Worm (Caenorhabditis elegans) whole organism, late embryonic: ENCODE measurements around the gene Y73B6BL.12.

Experiments used
- F13H6.1 ChIP-seq: sonication (generic microtip); optimal IDR thresholded peaks from 2 replicates; lab custom pipeline; 2016; ENCODE audit warnings: missing genetic modification characterization, missing compliant biosample characterization
- K02D7.2 ChIP-seq: sonication (generic microtip); optimal IDR thresholded peaks from 2 replicates; lab custom pipeline; 2017; ENCODE audit warnings: mild to moderate bottlenecking, missing genetic modification characterization, missing compliant biosample characterization
- Y22D7AL.16 ChIP-seq: sonication (generic microtip); optimal IDR thresholded peaks from 2 replicates; lab custom pipeline; 2016; ENCODE audit warnings: missing genetic modification characterization, missing compliant biosample characterization
- ceh-18 ChIP-seq: sonication (generic microtip); optimal IDR thresholded peaks from 2 replicates; lab custom pipeline; 2016; ENCODE audit warnings: missing genetic modification characterization, missing compliant biosample characterization
- ceh-19 ChIP-seq: fragments of 200-800 bp; sonication (Bioruptor generic); optimal IDR thresholded peaks from 2 replicates; lab custom pipeline; 2018; ENCODE audit warnings: mild to moderate bottlenecking, missing genetic modification characterization, missing compliant biosample characterization
- ceh-22 ChIP-seq: sonication (generic microtip); optimal IDR thresholded peaks from 2 replicates; lab custom pipeline; 2017; ENCODE audit warnings: missing biosample characterization, missing genetic modification characterization
- ceh-24 ChIP-seq: sonication (generic microtip); optimal IDR thresholded peaks from 2 replicates; lab custom pipeline; 2016; ENCODE audit warnings: mild to moderate bottlenecking, missing genetic modification characterization, missing compliant biosample characterization
- ceh-45 ChIP-seq: fragments of 200-800 bp; sonication (Bioruptor generic); IDR thresholded peaks from 2 replicates; pipeline ENCODE4 v1.3.6; 2022; ENCODE audit warnings: missing genetic modification reagents, missing genetic modification characterization, missing compliant biosample characterization
- ceh-9 ChIP-seq: sonication (generic microtip); optimal IDR thresholded peaks from 2 replicates; lab custom pipeline; 2016; ENCODE audit warnings: mild to moderate bottlenecking, missing genetic modification characterization, inconsistent platforms, missing compliant biosample characterization
- dmd-4 ChIP-seq: sonication (generic microtip); optimal IDR thresholded peaks from 2 replicates; lab custom pipeline; 2016; ENCODE audit warnings: borderline replicate concordance, missing genetic modification characterization, missing compliant biosample characterization
- dve-1 ChIP-seq: sonication (generic microtip); optimal IDR thresholded peaks from 2 replicates; lab custom pipeline; 2017; ENCODE audit warnings: antibody characterized with exemption, mild to moderate bottlenecking, missing genetic modification characterization, missing compliant biosample characterization
- elt-2 ChIP-seq: sonication (generic microtip); optimal IDR thresholded peaks from 2 replicates; lab custom pipeline; 2016; ENCODE audit warnings: missing genetic modification reagents, missing genetic modification characterization, missing compliant biosample characterization
- elt-4 ChIP-seq: sonication (generic microtip); optimal IDR thresholded peaks from 2 replicates; lab custom pipeline; 2016; ENCODE audit warnings: missing genetic modification characterization, missing compliant biosample characterization
- ets-4 ChIP-seq: sonication (generic microtip); optimal IDR thresholded peaks from 2 replicates; lab custom pipeline; 2016; ENCODE audit warnings: missing genetic modification characterization, missing compliant biosample characterization
- eyg-1 ChIP-seq: sonication (generic microtip); optimal IDR thresholded peaks from 2 replicates; lab custom pipeline; 2016; ENCODE audit warnings: missing genotype, missing genetic modification characterization, missing compliant biosample characterization
- fkh-10 ChIP-seq: fragments of 150-350 bp; optimal IDR thresholded peaks from 2 replicates; lab custom pipeline; 2014; ENCODE audit warnings: missing biosample characterization, missing genetic modification reagents, missing genetic modification characterization
- fkh-6 ChIP-seq: sonication (generic microtip); optimal IDR thresholded peaks from 2 replicates; lab custom pipeline; 2016; ENCODE audit warnings: missing genetic modification characterization, missing compliant biosample characterization
- gmeb-2 ChIP-seq: sonication (generic microtip); optimal IDR thresholded peaks from 2 replicates; lab custom pipeline; 2016; ENCODE audit warnings: missing genetic modification characterization, inconsistent platforms, missing compliant biosample characterization
- hlh-15 ChIP-seq: sonication (generic microtip); optimal IDR thresholded peaks from 2 replicates; lab custom pipeline; 2016; ENCODE audit warnings: missing genetic modification characterization, missing compliant biosample characterization
- hlh-30 ChIP-seq: sonication (generic microtip); optimal IDR thresholded peaks from 2 replicates; lab custom pipeline; 2017; ENCODE audit warnings: antibody characterized with exemption, missing genetic modification characterization, missing compliant biosample characterization; ENCODE audit not compliant: insufficient read depth
- hlh-6 ChIP-seq: sonication (generic microtip); optimal IDR thresholded peaks from 2 replicates; lab custom pipeline; 2016; ENCODE audit warnings: missing genotype, missing genetic modification characterization, missing compliant biosample characterization
- lin-11 ChIP-seq: fragments of 200-800 bp; sonication (Bioruptor generic); optimal IDR thresholded peaks from 2 replicates; lab custom pipeline; 2018; ENCODE audit warnings: mild to moderate bottlenecking, missing genetic modification characterization, missing compliant biosample characterization
- nfya-1 ChIP-seq: sonication (generic microtip); optimal IDR thresholded peaks from 2 replicates; lab custom pipeline; 2017; ENCODE audit warnings: missing genetic modification characterization, mild to moderate bottlenecking, missing compliant biosample characterization, antibody characterized with exemption, moderate library complexity
- nhr-232 ChIP-seq: sonication (generic microtip); optimal IDR thresholded peaks from 2 replicates; lab custom pipeline; 2016; ENCODE audit warnings: missing genetic modification characterization, missing compliant biosample characterization
- pag-3 ChIP-seq: sonication (generic microtip); optimal IDR thresholded peaks from 2 replicates; lab custom pipeline; 2016; ENCODE audit warnings: missing compliant biosample characterization, missing genetic modification characterization, borderline replicate concordance
- pat-9 ChIP-seq: fragments of 200-800 bp; sonication (Bioruptor generic); optimal IDR thresholded peaks from 2 replicates; lab custom pipeline; 2018; ENCODE audit warnings: mild to moderate bottlenecking, missing genetic modification characterization, moderate library complexity, missing compliant biosample characterization
- pha-4 ChIP-seq: fragments of 150-350 bp; optimal IDR thresholded peaks from 2 replicates; lab custom pipeline; 2018; ENCODE audit warnings: missing biosample characterization, missing genetic modification reagents, missing genetic modification characterization
- rnt-1 ChIP-seq: sonication (generic microtip); optimal IDR thresholded peaks from 2 replicates; lab custom pipeline; 2016; ENCODE audit warnings: missing genetic modification characterization, missing compliant biosample characterization
- sox-4 ChIP-seq: sonication (generic microtip); optimal IDR thresholded peaks from 2 replicates; lab custom pipeline; 2017; ENCODE audit warnings: mild to moderate bottlenecking, missing genetic modification characterization, inconsistent platforms, missing compliant biosample characterization
- tbx-7 ChIP-seq: sonication (generic microtip); optimal IDR thresholded peaks from 2 replicates; lab custom pipeline; 2016; ENCODE audit warnings: missing genotype, missing genetic modification characterization, missing compliant biosample characterization
- unc-3 ChIP-seq, 2 experiments: fragments of 200-800 bp in 1 of 2; sonication (Bioruptor generic) in 1 of 2; sonication (generic microtip) in 1 of 2; conservative IDR thresholded peaks in 1 of 2; optimal IDR thresholded peaks in 1 of 2; 2 replicates each; pipeline versions ENCODE4 v1.3.6 to Lab custom; 2016 to 2022; ENCODE audit warnings: missing compliant biosample characterization in 2 of 2, missing genetic modification characterization in 2 of 2, missing genetic modification reagents in 1 of 2
- unc-42 ChIP-seq: sonication (generic microtip); optimal IDR thresholded peaks from 2 replicates; lab custom pipeline; 2016; ENCODE audit warnings: missing genotype, missing genetic modification characterization, missing compliant biosample characterization
- zip-5 ChIP-seq: sonication (generic microtip); optimal IDR thresholded peaks from 2 replicates; lab custom pipeline; 2016; ENCODE audit warnings: missing genetic modification characterization, missing compliant biosample characterization

Y73B6BL.12 gene

DNA sequence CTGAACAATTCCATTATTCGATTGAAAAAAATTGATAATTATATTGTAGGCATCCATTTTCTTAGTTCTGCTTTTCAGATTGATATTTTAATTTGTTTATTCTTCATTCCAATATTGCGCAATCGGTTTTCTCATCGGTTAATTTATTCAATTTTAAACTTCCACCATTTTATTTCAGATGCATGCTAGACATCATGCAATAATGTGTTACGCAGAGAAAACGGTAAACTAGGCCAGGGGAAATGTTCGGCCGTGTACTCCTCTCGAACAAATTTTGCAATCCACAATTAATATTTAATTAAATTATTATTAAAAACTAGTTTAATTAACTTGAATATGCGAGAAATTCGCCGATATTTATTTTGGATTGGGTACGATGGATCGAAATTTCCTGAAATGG, 4.4 kb upstream of the Y73B6BL.12 start, which contains the start of gene Y73B6BL.29 (continued):
- TF ChIP-seq hlh-6 (tag; lab: Kevin White, UChicago) (no peak), dve-1 (no peak), eyg-1 (no peak), K02D7.2 (no peak), gmeb-2 (tag; lab: Kevin White, UChicago) (peak; percentile 18), hlh-15 (tag; lab: Kevin White, UChicago) (no peak), nfya-1 (tag; lab: Kevin White, UChicago) (peak; percentile 50), fkh-10 (GFP tag; lab: Kevin White, UChicago) (no peak), Y22D7AL.16 (tag; lab: Kevin White, UChicago) (no peak), ceh-45 (GFP tag; lab: Robert Waterston, UW) (no peak), nhr-232 (tag; lab: Kevin White, UChicago) (no peak), zip-5 (tag; lab: Kevin White, UChicago) (peak; percentile 84), rnt-1 (peak; percentile 59)

DNA sequence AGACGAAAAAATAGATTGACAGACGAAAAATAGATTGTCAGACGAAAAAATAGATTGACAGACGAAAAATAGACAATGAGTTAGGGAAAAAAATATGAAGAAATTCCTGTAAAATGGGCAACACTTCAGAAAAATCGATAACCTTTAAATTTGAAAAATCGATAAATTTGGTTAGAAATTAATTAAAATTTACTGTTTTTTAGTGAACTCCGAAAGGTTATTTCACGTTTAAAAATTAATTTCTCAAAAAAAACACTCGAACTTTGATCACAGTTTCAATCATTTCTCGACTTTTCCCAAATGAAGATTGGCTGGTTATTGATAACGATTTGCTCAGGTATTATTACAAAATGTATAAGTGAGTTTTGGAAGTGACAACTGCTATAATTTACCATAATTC, 9.8 kb downstream of the Y73B6BL.12 start, which contains the start of gene csp-2:
csp-2 (plus strand) TSS at position 301 of the 400 bp plus-strand sequence.
- no peak for TF ChIP-seq fkh-6 (tag; lab: Kevin White, UChicago)
- no peak for TF ChIP-seq sox-4 (tag; lab: Kevin White, UChicago)
- no peak for TF ChIP-seq ets-4 (tag; lab: Kevin White, UChicago)
- no peak for TF ChIP-seq K02D7.2
- no peak for TF ChIP-seq unc-42 (tag; lab: Kevin White, UChicago)
- no peak for TF ChIP-seq nhr-232 (tag; lab: Kevin White, UChicago)
- no peak for TF ChIP-seq pag-3 (tag; lab: Kevin White, UChicago)
- TF ChIP-seq ceh-24 (tag; lab: Kevin White, UChicago): no peak
- no peak for TF ChIP-seq dve-1
- TF ChIP-seq pha-4 (tag; lab: Kevin White, UChicago): no peak
- TF ChIP-seq F13H6.1 (tag; lab: Kevin White, UChicago): no peak
- no peak for TF ChIP-seq ceh-22 (tag; lab: Kevin White, UChicago)
- TF ChIP-seq lin-11 (tag; lab: Kevin White, UChicago): no peak
- TF ChIP-seq dmd-4 (tag; lab: Kevin White, UChicago): no peak
- TF ChIP-seq unc-3 (GFP tag; conservative IDR thresholded peaks at IDR 0.05; lab: Robert Waterston, UW): no peak
- no peak for TF ChIP-seq unc-3 (tag; optimal IDR thresholded peaks at IDR 0.05; lab: Kevin White, UChicago)
- TF ChIP-seq ceh-9 (tag; lab: Kevin White, UChicago): no peak
- TF ChIP-seq elt-2 (tag; lab: Kevin White, UChicago): no peak

DNA sequence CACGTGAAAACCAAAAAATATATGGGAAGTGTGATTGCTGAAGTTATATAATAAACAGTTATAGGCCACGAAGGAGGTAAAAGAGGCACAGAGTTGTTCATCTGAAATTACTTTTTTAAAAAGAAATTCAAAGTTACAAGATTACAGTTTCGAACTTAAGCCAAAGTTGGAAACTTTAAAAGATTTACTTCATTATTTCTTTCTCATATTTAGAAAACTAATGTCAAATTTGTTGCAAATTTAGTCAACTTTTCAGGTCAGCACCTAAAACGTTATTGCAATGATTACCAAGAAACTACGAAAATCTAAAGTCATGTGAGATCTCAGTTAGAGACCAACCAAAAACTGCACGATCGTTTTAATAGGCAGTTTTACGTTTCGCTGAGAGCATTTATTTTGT, 13.6 kb downstream of the Y73B6BL.12 start, which contains the start of gene srv-25:
srv-25 (minus strand) TSS at position 101 of the 400 bp plus-strand sequence.
- TF ChIP-seq ceh-18: no peak
- no peak for TF ChIP-seq F13H6.1 (tag; lab: Kevin White, UChicago)

DNA sequence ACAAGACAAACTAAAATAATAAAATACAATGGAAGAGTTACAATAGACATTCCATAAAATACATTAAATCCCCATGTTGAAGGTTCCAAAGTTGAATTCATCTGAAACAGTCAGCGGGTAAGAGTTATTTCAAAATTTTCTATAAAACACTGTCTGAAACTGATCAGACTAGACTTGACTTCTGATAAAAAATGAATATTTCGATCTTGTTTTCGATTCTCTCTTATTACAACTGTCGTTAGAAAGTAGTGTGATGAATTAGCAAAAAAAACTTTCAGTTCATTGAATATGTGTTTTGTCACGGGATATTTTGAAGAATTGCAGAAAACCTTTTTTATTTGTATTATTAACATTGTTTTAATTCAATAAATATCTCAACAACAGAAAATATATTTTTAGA, 15.5 kb downstream of the Y73B6BL.12 start, which contains the start of gene srv-26:
srv-26 (minus strand) TSS at position 101 of the 400 bp plus-strand sequence.
- TF ChIP-seq tbx-7 (tag; lab: Kevin White, UChicago) (no peak), nhr-232 (tag; lab: Kevin White, UChicago) (no peak), dve-1 (no peak), gmeb-2 (tag; lab: Kevin White, UChicago) (no peak), elt-4 (tag; lab: Kevin White, UChicago) (no peak), hlh-30 (tag; lab: Kevin White, UChicago) (no peak), nfya-1 (tag; lab: Kevin White, UChicago) (no peak), pat-9 (tag; lab: Kevin White, UChicago) (no peak), ceh-19 (GFP tag; lab: Kevin White, UChicago) (no peak)
- TF ChIP-seq, all 69 proteins: peak for 0
